Fruit fly (Drosophila melanogaster) whole organism, prepupa: ENCODE results near the gene CG13058.

ENCODE experiments used
- CG11902 ChIP-seq: fragments of 200-800 bp; sonication (Bioruptor generic); optimal IDR thresholded peaks from 3 replicates; lab custom pipeline; 2016; ENCODE audit warnings: missing biosample characterization, missing genetic modification characterization
- CG3032 ChIP-seq: fragments of 200-800 bp; optimal IDR thresholded peaks from 2 replicates; lab custom pipeline; 2019; ENCODE audit warnings: missing biosample characterization, mild to moderate bottlenecking, missing genetic modification characterization, moderate library complexity
- CG32006 ChIP-seq: fragments of 200-800 bp; sonication (Bioruptor generic); optimal IDR thresholded peaks from 3 replicates; lab custom pipeline; 2017; ENCODE audit warnings: missing biosample characterization, mild to moderate bottlenecking, missing genetic modification characterization
- CG3919 ChIP-seq: fragments of 200-800 bp; sonication (Bioruptor generic); optimal IDR thresholded peaks from 3 replicates; lab custom pipeline; 2016; ENCODE audit warnings: missing biosample characterization, missing genetic modification characterization
- CG6792 ChIP-seq: fragments of 200-800 bp; sonication (Bioruptor generic); optimal IDR thresholded peaks from 3 replicates; lab custom pipeline; 2016; ENCODE audit warnings: missing biosample characterization, missing genetic modification characterization
- CG8119 ChIP-seq: fragments of 200-800 bp; sonication (Bioruptor generic); IDR thresholded peaks from 3 replicates; pipeline ENCODE4 v1.3.6; 2022; ENCODE audit warnings: missing biosample characterization, missing genetic modification characterization
- CG8319 ChIP-seq: fragments of 200-800 bp; sonication (Bioruptor generic); optimal IDR thresholded peaks from 3 replicates; lab custom pipeline; 2016; ENCODE audit warnings: missing biosample characterization, missing genetic modification characterization
- Eip93F ChIP-seq: fragments of 200-800 bp; sonication (Bioruptor generic); optimal IDR thresholded peaks from 2 replicates; lab custom pipeline; 2016; ENCODE audit warnings: missing biosample characterization, mild to moderate bottlenecking, missing genetic modification characterization
- Ets21C ChIP-seq: fragments of 200-800 bp; sonication (Bioruptor generic); optimal IDR thresholded peaks from 3 replicates; lab custom pipeline; 2016; ENCODE audit warnings: missing biosample characterization, missing genetic modification characterization
- Ets96B ChIP-seq: fragments of 200-800 bp; optimal IDR thresholded peaks from 2 replicates; lab custom pipeline; 2019; ENCODE audit warnings: missing biosample characterization, mild to moderate bottlenecking, missing genetic modification characterization, moderate library complexity
- Hr38 ChIP-seq: sonication (Bioruptor generic); optimal IDR thresholded peaks from 2 replicates; lab custom pipeline; 2016; ENCODE audit warnings: missing biosample characterization, missing genetic modification characterization
- Hr39 ChIP-seq: fragments of 200-800 bp; sonication (Bioruptor generic); optimal IDR thresholded peaks from 2 replicates; lab custom pipeline; 2016; ENCODE audit warnings: missing biosample characterization, missing genetic modification characterization
- Lpt ChIP-seq: fragments of 200-800 bp; sonication (Bioruptor generic); optimal IDR thresholded peaks from 3 replicates; lab custom pipeline; 2016; ENCODE audit warnings: missing biosample characterization, missing genetic modification characterization
- Met ChIP-seq: fragments of 200-800 bp; sonication (Bioruptor generic); optimal IDR thresholded peaks from 3 replicates; lab custom pipeline; 2016; ENCODE audit warnings: missing biosample characterization, missing genetic modification characterization
- OdsH ChIP-seq: fragments of 200-800 bp; sonication (Bioruptor generic); optimal IDR thresholded peaks from 3 replicates; lab custom pipeline; 2016; ENCODE audit warnings: missing biosample characterization, missing genetic modification characterization
- Smox ChIP-seq: fragments of 200-800 bp; sonication (Bioruptor generic); optimal IDR thresholded peaks from 3 replicates; lab custom pipeline; 2016; ENCODE audit warnings: missing biosample characterization, missing genetic modification characterization
- Sox102F ChIP-seq: fragments of 200-800 bp; sonication (Bioruptor generic); optimal IDR thresholded peaks from 2 replicates; lab custom pipeline; 2016; ENCODE audit warnings: missing biosample characterization, mild to moderate bottlenecking, missing genetic modification characterization
- Sox14 ChIP-seq: fragments of 200-800 bp; sonication (Bioruptor generic); optimal IDR thresholded peaks from 3 replicates; lab custom pipeline; 2016; ENCODE audit warnings: missing biosample characterization, missing genetic modification characterization
- achi ChIP-seq: fragments of 200-800 bp; sonication (Bioruptor generic); optimal IDR thresholded peaks from 3 replicates; lab custom pipeline; 2016; ENCODE audit warnings: missing biosample characterization, missing genetic modification characterization
- acj6 ChIP-seq: fragments of 200-800 bp; sonication (Bioruptor generic); optimal IDR thresholded peaks from 3 replicates; lab custom pipeline; 2016; ENCODE audit warnings: missing biosample characterization, missing genetic modification characterization
- dac ChIP-seq: fragments of 200-800 bp; sonication (Bioruptor generic); optimal IDR thresholded peaks from 2 replicates; lab custom pipeline; 2017; ENCODE audit warnings: missing biosample characterization, mild to moderate bottlenecking, missing genetic modification characterization
- dsx ChIP-seq: fragments of 200-800 bp; optimal IDR thresholded peaks from 3 replicates; lab custom pipeline; 2019; ENCODE audit warnings: missing biosample characterization, mild to moderate bottlenecking, missing genetic modification characterization, moderate library complexity; ENCODE audit not compliant: poor library complexity, severe bottlenecking
- net ChIP-seq: fragments of 200-800 bp; sonication (Bioruptor generic); optimal IDR thresholded peaks from 3 replicates; lab custom pipeline; 2016; ENCODE audit warnings: missing biosample characterization, missing genetic modification characterization
- spab ChIP-seq: fragments of 200-800 bp; sonication (Bioruptor generic); optimal IDR thresholded peaks from 2 replicates; lab custom pipeline; 2017; ENCODE audit warnings: missing biosample characterization, mild to moderate bottlenecking, missing genetic modification characterization, missing genetic modification reagents
- ss ChIP-seq, 2 experiments: fragments of 200-800 bp; sonication (Bioruptor generic); optimal IDR thresholded peaks; 2 replicates in 1 of 2; 3 replicates in 1 of 2; lab custom pipeline; 2017 to 2018; ENCODE audit warnings: mild to moderate bottlenecking in 2 of 2, missing biosample characterization in 2 of 2, missing genetic modification characterization in 2 of 2, moderate library complexity in 1 of 2
- svp ChIP-seq: fragments of 200-800 bp; sonication (Bioruptor generic); peaks from one replicate; lab custom pipeline; 2016; ENCODE audit warnings: missing biosample characterization, missing genetic modification characterization
- topi ChIP-seq: fragments of 200-800 bp; sonication (Bioruptor generic); optimal IDR thresholded peaks from 3 replicates; lab custom pipeline; 2016; ENCODE audit warnings: missing biosample characterization, missing genetic modification characterization

CG13058 gene

DNA sequence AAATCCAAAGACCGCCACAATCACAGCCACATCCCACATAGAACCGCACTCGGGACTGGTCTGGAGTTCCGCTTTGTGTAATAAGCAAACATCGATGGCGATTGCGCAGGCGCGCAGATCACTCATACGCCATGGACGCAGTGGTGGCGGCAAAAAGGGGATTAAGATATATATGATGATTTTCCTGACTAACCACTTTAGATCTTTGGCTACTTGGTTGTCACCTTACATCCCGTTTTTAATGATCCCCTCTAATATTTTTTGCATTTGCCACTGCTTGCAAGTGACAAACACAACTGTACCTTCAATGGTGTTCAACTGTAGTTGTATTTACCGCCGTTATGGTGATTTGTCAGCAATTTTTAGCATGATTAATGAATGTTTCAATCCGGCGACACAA lies 18.7 kb upstream of the CG13058 start (continued):
- TF ChIP-seq CG6792 (GFP tag; lab: Kevin White, UChicago) (peak; percentile 50), Lpt (GFP tag; lab: Kevin White, UChicago) (peak; percentile 56), Hr39 (GFP tag; lab: Kevin White, UChicago) (peak; percentile 10), Ets96B (tag; lab: Kevin White, UChicago) (no peak), ss (GFP tag; optimal IDR thresholded peaks at IDR 0.05; lab: Kevin White, UChicago) (no peak), CG32006 (GFP tag; lab: Kevin White, UChicago) (peak; percentile 80), dac (GFP tag; lab: Kevin White, UChicago) (peak; percentile 83), Met (GFP tag; lab: Kevin White, UChicago) (no peak), Eip93F (GFP tag; lab: Kevin White, UChicago) (no peak), OdsH (GFP tag; lab: Kevin White, UChicago) (peak; percentile 51)
- TF ChIP-seq, all 60 proteins: peak for 28

DNA sequence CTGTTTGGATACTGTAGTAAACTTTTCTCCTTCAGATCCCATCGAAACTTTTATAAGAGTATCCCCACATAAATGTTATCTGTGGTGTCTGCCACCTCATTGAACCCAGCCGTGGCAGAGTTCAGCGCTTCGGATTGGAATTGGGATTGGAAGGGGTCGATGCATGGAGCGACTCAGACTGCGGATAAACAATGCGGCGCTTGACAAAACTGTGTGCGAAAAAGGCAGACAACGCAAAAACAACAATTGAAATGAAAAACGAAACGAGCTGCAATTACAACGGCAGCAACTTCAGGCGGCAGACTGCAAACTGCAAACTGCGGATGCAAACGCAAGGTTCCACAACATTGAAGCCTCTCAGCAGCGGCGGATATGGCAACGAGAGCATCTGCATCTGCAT lies 14.7 kb upstream of the CG13058 start, which contains the start of gene CG13062:
CG13062 (plus strand) TSS at position 301 of the 400 bp plus-strand sequence.
- TF ChIP-seq spab (GFP tag; lab: Kevin White, UChicago) = no peak
- peak; percentile 12 for TF ChIP-seq svp (GFP tag; lab: Kevin White, UChicago)
- peak; percentile 8 for TF ChIP-seq achi (GFP tag; lab: Kevin White, UChicago)

DNA sequence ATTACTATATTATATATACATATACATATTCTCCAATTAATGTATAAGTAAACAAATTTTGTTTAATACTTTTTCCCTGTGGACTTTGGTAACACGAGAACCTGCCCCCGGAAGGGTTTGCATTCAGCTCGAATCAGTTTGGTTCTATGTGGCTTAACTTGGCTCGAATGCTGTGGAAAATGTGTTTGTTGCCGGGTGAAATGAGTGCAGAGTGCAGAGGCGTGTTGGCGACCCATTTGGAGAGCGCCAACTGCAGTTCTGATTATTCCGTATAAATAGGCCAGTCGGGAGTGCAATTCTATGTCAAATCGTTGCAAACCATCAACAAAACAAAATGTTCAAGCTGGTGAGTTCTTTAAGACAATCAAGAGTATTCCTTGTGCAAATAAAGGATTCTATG lies 10.9 kb upstream of the CG13058 start, which contains the start of gene Nplp3:
Nplp3 (plus strand) TSS at position 301 of the 400 bp plus-strand sequence.
- no peak for TF ChIP-seq net (GFP tag; lab: Kevin White, UChicago)

DNA sequence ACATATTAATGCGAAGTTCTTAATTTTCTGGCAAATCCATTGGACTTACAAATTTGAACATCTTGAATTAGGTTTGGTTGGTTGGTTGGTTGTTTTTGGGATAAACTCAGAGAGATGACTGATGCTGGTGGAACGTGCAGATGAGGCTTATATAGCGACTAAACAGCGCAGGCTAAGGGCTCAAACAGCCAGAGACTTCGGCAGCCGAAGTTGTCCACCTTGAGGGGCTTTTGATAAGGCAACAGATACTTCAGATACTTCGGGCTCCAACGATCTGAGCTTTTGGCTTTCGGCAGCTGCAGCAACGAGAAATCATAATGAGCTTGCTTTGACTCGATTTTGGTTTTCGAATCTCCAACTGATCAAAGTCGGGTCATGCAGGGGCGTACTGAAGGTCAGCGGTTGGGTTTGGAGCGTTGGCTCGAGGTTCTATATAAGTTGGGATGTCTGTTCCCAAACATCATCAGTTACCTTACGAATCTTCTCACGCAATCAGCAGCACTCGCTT lies 9.2 kb upstream of the CG13058 start, which contains the start of the genes CG13041 and CG13060:
CG13041 (minus strand) TSS at position 128 of the 508 bp plus-strand sequence.
CG13060 (plus strand) TSS at position 458 of the 508 bp plus-strand sequence.
- TF ChIP-seq Met (GFP tag; lab: Kevin White, UChicago) (no peak), CG3919 (no peak)
- TF ChIP-seq, all 60 proteins: peak for 0

DNA sequence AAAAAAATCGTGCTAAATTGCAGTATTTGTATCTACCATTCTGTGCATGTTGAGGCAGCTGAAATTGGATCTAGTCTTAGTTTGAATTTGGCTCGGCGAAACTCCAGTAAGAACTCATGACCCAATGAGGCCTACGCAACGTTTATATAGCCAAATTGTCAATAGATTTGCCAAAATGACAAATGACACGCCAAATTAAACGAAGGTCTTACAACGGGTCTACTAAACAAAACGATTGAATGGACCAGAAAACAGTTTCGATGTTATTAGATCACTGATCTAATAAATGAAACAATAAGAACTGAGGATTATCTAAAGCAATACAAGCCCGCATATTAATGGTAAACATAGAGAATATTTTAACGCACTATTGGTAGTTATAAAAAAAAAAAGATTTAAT lies 7.5 kb upstream of the CG13058 start, which contains the start of gene CG42718:
CG42718 (minus strand) TSS at position 101 of the 400 bp plus-strand sequence.
- TF ChIP-seq CG8319 (GFP tag; lab: Kevin White, UChicago) = no peak
- no peak for TF ChIP-seq spab (GFP tag; lab: Kevin White, UChicago)
- no peak for TF ChIP-seq acj6 (GFP tag; lab: Kevin White, UChicago)
- no peak for TF ChIP-seq Ets21C (GFP tag; lab: Kevin White, UChicago)
- no peak for TF ChIP-seq ss (GFP tag; optimal IDR thresholded peaks at IDR 0.05; lab: Kevin White, UChicago)
- no peak for TF ChIP-seq CG32006 (GFP tag; lab: Kevin White, UChicago)

DNA sequence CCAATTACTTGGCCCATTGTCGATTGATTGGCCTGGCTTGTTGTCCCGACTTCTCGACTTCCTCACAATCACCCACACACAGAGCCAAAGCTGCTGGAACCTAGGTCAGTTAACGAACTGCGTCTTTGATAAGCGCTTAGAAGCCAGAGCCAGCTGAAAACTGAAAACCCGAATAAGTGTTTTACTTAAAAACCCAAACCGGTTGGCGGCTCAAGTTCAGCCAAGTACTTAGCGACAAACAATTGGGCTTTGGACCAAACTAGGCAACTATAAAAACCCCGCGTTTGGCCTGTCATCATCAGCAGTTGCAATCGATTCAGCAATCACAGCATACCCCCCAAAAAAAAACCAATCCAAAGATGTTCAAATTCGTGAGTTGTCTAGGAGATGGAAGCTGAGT lies 5.3 kb upstream of the CG13058 start, which contains the start of gene CG13059:
CG13059 (plus strand) TSS at position 301 of the 400 bp plus-strand sequence.
- TF ChIP-seq Sox14 (no peak), Lpt (GFP tag; lab: Kevin White, UChicago) (no peak), Hr38 (GFP tag; lab: Kevin White, UChicago) (no peak), CG11902 (no peak), dsx (GFP tag; lab: Kevin White, UChicago) (no peak), svp (GFP tag; lab: Kevin White, UChicago) (no peak), Sox102F (GFP tag; lab: Kevin White, UChicago) (no peak), topi (GFP tag; lab: Kevin White, UChicago) (no peak), Smox (GFP tag; lab: Kevin White, UChicago) (no peak), CG3032 (no peak), ss (GFP tag; optimal IDR thresholded peaks at IDR 0.05; lab: Kevin White, UChicago) (no peak)

DNA sequence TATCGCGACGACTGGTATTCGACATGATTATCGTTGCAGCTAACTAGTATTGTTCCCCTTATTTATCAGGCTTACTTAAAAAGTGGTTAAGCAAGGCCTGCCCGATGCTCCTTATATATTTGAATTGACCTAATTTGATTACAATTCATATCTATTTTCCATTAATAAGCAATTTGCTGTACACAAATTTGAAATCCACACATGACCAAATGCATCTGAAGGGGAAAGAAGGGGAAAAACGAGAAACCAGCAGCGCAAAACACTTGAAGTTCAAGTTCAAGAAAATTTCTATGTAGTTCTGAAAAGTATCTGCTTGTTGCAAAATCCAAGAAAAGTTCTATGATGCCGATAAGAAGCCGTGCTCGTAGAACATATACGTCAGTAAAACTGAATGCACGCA lies 2.0 kb upstream of the CG13058 start, which contains the start of the genes CG13040 and CG13039:
CG13040 (minus strand) TSS at position 101 of the 400 bp plus-strand sequence.
CG13039 (minus strand) TSS at position 106 of the 400 bp plus-strand sequence.
- no peak for TF ChIP-seq CG3032
- no peak for TF ChIP-seq Ets21C (GFP tag; lab: Kevin White, UChicago)
- TF ChIP-seq CG8119 = no peak
- no peak for TF ChIP-seq dsx (GFP tag; lab: Kevin White, UChicago)
